Fruit fly (Drosophila melanogaster) whole organism, embryonic: ENCODE data around the gene CG14721.

Experiments
- Abd-B ChIP-seq: fragments of 200-800 bp; sonication (Bioruptor generic); optimal IDR thresholded peaks from 2 replicates; lab custom pipeline; 2018; ENCODE audit warnings: missing biosample characterization, mild to moderate bottlenecking, missing genetic modification characterization, moderate library complexity
- Adf1 ChIP-seq: fragments of 200-800 bp; sonication (Bioruptor generic); IDR thresholded peaks from 2 replicates; pipeline ENCODE4 v1.3.6; 2022; ENCODE audit warnings: missing biosample characterization, missing genetic modification characterization
- Antp ChIP-seq: fragments of 200-800 bp; sonication (Bioruptor generic); optimal IDR thresholded peaks from 3 replicates; lab custom pipeline; 2016; ENCODE audit warnings: missing biosample characterization, missing genetic modification characterization
- BtbVII ChIP-seq: fragments of 200-800 bp; sonication (Bioruptor generic); optimal IDR thresholded peaks from 3 replicates; lab custom pipeline; 2017; ENCODE audit warnings: missing biosample characterization, mild to moderate bottlenecking, missing genetic modification characterization
- CG10147 ChIP-seq: fragments of 200-800 bp; sonication (Bioruptor generic); optimal IDR thresholded peaks from 2 replicates; lab custom pipeline; 2019; ENCODE audit warnings: missing biosample characterization, mild to moderate bottlenecking, missing genetic modification characterization, moderate library complexity
- CG10267 ChIP-seq: fragments of 200-800 bp; sonication (Bioruptor generic); optimal IDR thresholded peaks from 2 replicates; lab custom pipeline; 2018; ENCODE audit warnings: missing biosample characterization, mild to moderate bottlenecking, missing genetic modification characterization, moderate library complexity
- CG10321 ChIP-seq: fragments of 200-800 bp; sonication (Bioruptor generic); IDR thresholded peaks from 2 replicates; pipeline ENCODE4 v1.3.6; 2022; ENCODE audit warnings: missing biosample characterization, missing genetic modification characterization
- CG10654 ChIP-seq: fragments of 200-800 bp; sonication (Bioruptor generic); optimal IDR thresholded peaks from 2 replicates; lab custom pipeline; 2016; ENCODE audit warnings: missing biosample characterization, missing genetic modification characterization
- CG11504 ChIP-seq: fragments of 200-800 bp; sonication (Bioruptor generic); optimal IDR thresholded peaks from 3 replicates; lab custom pipeline; 2019; ENCODE audit warnings: missing biosample characterization, mild to moderate bottlenecking, missing genetic modification characterization, moderate library complexity
- CG12299 ChIP-seq: fragments of 200-800 bp; sonication (Bioruptor generic); optimal IDR thresholded peaks from 2 replicates; lab custom pipeline; 2018; ENCODE audit warnings: missing biosample characterization, mild to moderate bottlenecking, missing genetic modification characterization
- CG13296 ChIP-seq: fragments of 200-800 bp; sonication (Bioruptor generic); optimal IDR thresholded peaks from 3 replicates; lab custom pipeline; 2018; ENCODE audit warnings: missing biosample characterization, mild to moderate bottlenecking, missing genetic modification characterization
- CG13624 ChIP-seq: fragments of 200-800 bp; sonication (Bioruptor generic); optimal IDR thresholded peaks from 2 replicates; lab custom pipeline; 2016; ENCODE audit warnings: missing biosample characterization, missing genetic modification characterization
- CG14860 ChIP-seq: fragments of 200-800 bp; sonication (Bioruptor generic); IDR thresholded peaks from 3 replicates; pipeline ENCODE4 v1.3.6; 2022; ENCODE audit warnings: missing biosample characterization, missing genetic modification characterization; ENCODE audit not compliant: partially characterized antibody
- CG15269 ChIP-seq: fragments of 200-800 bp; sonication (Bioruptor generic); optimal IDR thresholded peaks from 2 replicates; lab custom pipeline; 2018; ENCODE audit warnings: missing biosample characterization, mild to moderate bottlenecking, missing genetic modification characterization, moderate library complexity
- CG1603 ChIP-seq: fragments of 200-800 bp; sonication (Bioruptor generic); optimal IDR thresholded peaks from 2 replicates; lab custom pipeline; 2019; ENCODE audit warnings: missing biosample characterization, mild to moderate bottlenecking, missing genetic modification characterization, moderate library complexity
- CG17802 ChIP-seq: fragments of 200-800 bp; sonication (Bioruptor generic); optimal IDR thresholded peaks from 2 replicates; lab custom pipeline; 2018; ENCODE audit warnings: missing biosample characterization, mild to moderate bottlenecking, missing genetic modification characterization, moderate library complexity
- CG1832 ChIP-seq: fragments of 200-800 bp; sonication (Bioruptor generic); optimal IDR thresholded peaks from 2 replicates; lab custom pipeline; 2017; ENCODE audit warnings: missing biosample characterization, mild to moderate bottlenecking, missing genetic modification characterization, inconsistent platforms
- CG2129 ChIP-seq: fragments of 200-800 bp; sonication (Bioruptor generic); IDR thresholded peaks from 2 replicates; pipeline ENCODE4 v1.3.6; 2022; ENCODE audit warnings: missing biosample characterization, missing genetic modification characterization; ENCODE audit not compliant: partially characterized antibody
- CG30431 ChIP-seq: fragments of 200-800 bp; sonication (Bioruptor generic); optimal IDR thresholded peaks from 2 replicates; lab custom pipeline; 2017; ENCODE audit warnings: missing biosample characterization, missing genetic modification characterization
- CG32772 ChIP-seq: fragments of 200-800 bp; sonication (Bioruptor generic); IDR thresholded peaks from 2 replicates; pipeline ENCODE4 v1.3.6; 2022; ENCODE audit warnings: missing biosample characterization, missing genetic modification characterization
- CG33557 ChIP-seq: fragments of 200-800 bp; sonication (Bioruptor generic); optimal IDR thresholded peaks from 2 replicates; lab custom pipeline; 2019; ENCODE audit warnings: missing biosample characterization, mild to moderate bottlenecking, missing genetic modification characterization, moderate library complexity
- CG34224 ChIP-seq: fragments of 200-800 bp; sonication (Bioruptor generic); IDR thresholded peaks from 3 replicates; pipeline ENCODE4 v1.3.6; 2022; ENCODE audit warnings: missing biosample characterization, missing genetic modification characterization; ENCODE audit not compliant: partially characterized antibody
- CG4854 ChIP-seq: fragments of 200-800 bp; sonication (Bioruptor generic); optimal IDR thresholded peaks from 2 replicates; lab custom pipeline; 2016; ENCODE audit warnings: missing biosample characterization, missing genetic modification characterization, inconsistent platforms
- CG5245 ChIP-seq: fragments of 200-800 bp; sonication (Bioruptor generic); optimal IDR thresholded peaks from 3 replicates; lab custom pipeline; 2016; ENCODE audit warnings: missing biosample characterization, missing genetic modification characterization
- CG7271 ChIP-seq: fragments of 200-800 bp; sonication (Bioruptor generic); optimal IDR thresholded peaks from 2 replicates; lab custom pipeline; 2018; ENCODE audit warnings: missing biosample characterization, mild to moderate bottlenecking, missing genetic modification characterization, moderate library complexity
- Camta ChIP-seq: fragments of 200-800 bp; sonication (Bioruptor generic); optimal IDR thresholded peaks from 2 replicates; lab custom pipeline; 2016; ENCODE audit warnings: missing biosample characterization, missing genetic modification characterization
- Dek ChIP-seq: fragments of 200-800 bp; sonication (Bioruptor generic); optimal IDR thresholded peaks from 3 replicates; lab custom pipeline; 2019; ENCODE audit warnings: missing biosample characterization, mild to moderate bottlenecking, missing genetic modification characterization, moderate library complexity
- Dip3 ChIP-seq: fragments of 200-800 bp; sonication (Bioruptor generic); optimal IDR thresholded peaks from 3 replicates; lab custom pipeline; 2016; ENCODE audit warnings: missing biosample characterization, missing genetic modification characterization
- Ets97D ChIP-seq: fragments of 200-800 bp; sonication (Bioruptor generic); optimal IDR thresholded peaks from 3 replicates; lab custom pipeline; 2016; ENCODE audit warnings: missing biosample characterization, missing genetic modification characterization
- Nf-YB ChIP-seq: fragments of 200-800 bp; sonication (Bioruptor generic); optimal IDR thresholded peaks from 3 replicates; lab custom pipeline; 2019; ENCODE audit warnings: missing biosample characterization, mild to moderate bottlenecking, missing genetic modification characterization, moderate library complexity
- Oaz ChIP-seq: fragments of 200-800 bp; sonication (Bioruptor generic); IDR thresholded peaks from 2 replicates; pipeline ENCODE4 v1.3.6; 2022; ENCODE audit warnings: missing biosample characterization, missing genetic modification characterization
- Rx ChIP-seq: fragments of 200-800 bp; sonication (Bioruptor generic); IDR thresholded peaks from 2 replicates; pipeline ENCODE4 v1.3.6; 2022; ENCODE audit warnings: missing biosample characterization, missing genetic modification characterization
- TFAM ChIP-seq: fragments of 200-800 bp; sonication (Bioruptor generic); optimal IDR thresholded peaks from 2 replicates; lab custom pipeline; 2017; ENCODE audit warnings: missing biosample characterization, missing genetic modification characterization, inconsistent platforms
- ara ChIP-seq: fragments of 200-800 bp; sonication (Bioruptor generic); IDR thresholded peaks from 2 replicates; pipeline ENCODE4 v1.3.6; 2022; ENCODE audit warnings: missing biosample characterization, missing genetic modification characterization
- chinmo ChIP-seq: fragments of 200-800 bp; sonication (Bioruptor generic); IDR thresholded peaks from 4 replicates; pipeline ENCODE4 v1.3.6; 2022; ENCODE audit warnings: missing biosample characterization, missing genetic modification characterization; ENCODE audit not compliant: partially characterized antibody
- ci ChIP-seq: fragments of 200-800 bp; sonication (Bioruptor generic); IDR thresholded peaks from 3 replicates; pipeline ENCODE4 v1.3.6; 2022; ENCODE audit warnings: missing biosample characterization, missing genetic modification characterization
- danr ChIP-seq: fragments of 200-800 bp; sonication (Bioruptor generic); IDR thresholded peaks from 2 replicates; pipeline ENCODE4 v1.3.6; 2022; ENCODE audit warnings: missing biosample characterization, missing genetic modification characterization
- ems ChIP-seq: fragments of 200-800 bp; sonication (Bioruptor generic); optimal IDR thresholded peaks from 3 replicates; lab custom pipeline; 2016; ENCODE audit warnings: missing biosample characterization, missing genetic modification characterization
- fu2 ChIP-seq: fragments of 200-800 bp; sonication (Bioruptor generic); optimal IDR thresholded peaks from 2 replicates; lab custom pipeline; 2016; ENCODE audit warnings: missing biosample characterization, missing genetic modification characterization
- her ChIP-seq: fragments of 200-800 bp; sonication (Bioruptor generic); optimal IDR thresholded peaks from 2 replicates; lab custom pipeline; 2016; ENCODE audit warnings: missing biosample characterization, missing genetic modification characterization
- insv ChIP-seq, 2 experiments: fragments of 200-800 bp; sonication (Bioruptor generic); optimal IDR thresholded peaks; 3 replicates each; lab custom pipeline; 2016 to 2018; ENCODE audit warnings: missing biosample characterization in 2 of 2, missing genetic modification characterization in 2 of 2
- mirr ChIP-seq: fragments of 200-800 bp; sonication (Bioruptor generic); optimal IDR thresholded peaks from 3 replicates; lab custom pipeline; 2018; ENCODE audit warnings: missing biosample characterization, mild to moderate bottlenecking, missing genetic modification characterization
- nmo ChIP-seq: fragments of 200-800 bp; sonication (Bioruptor generic); optimal IDR thresholded peaks from 2 replicates; lab custom pipeline; 2018; ENCODE audit warnings: missing biosample characterization, mild to moderate bottlenecking, missing genetic modification characterization, moderate library complexity
- pros ChIP-seq: fragments of 200-800 bp; sonication (Bioruptor generic); optimal IDR thresholded peaks from 3 replicates; lab custom pipeline; 2019; ENCODE audit warnings: missing biosample characterization, mild to moderate bottlenecking, missing genetic modification characterization, moderate library complexity
- psq ChIP-seq: fragments of 200-800 bp; sonication (Bioruptor generic); optimal IDR thresholded peaks from 2 replicates; lab custom pipeline; 2017; ENCODE audit warnings: missing biosample characterization, missing genetic modification characterization
- sens-2 ChIP-seq: fragments of 200-800 bp; sonication (Bioruptor generic); IDR thresholded peaks from 2 replicates; pipeline ENCODE4 v1.3.6; 2022; ENCODE audit warnings: missing biosample characterization, missing genetic modification characterization
- trh ChIP-seq: fragments of 200-800 bp; sonication (Bioruptor generic); optimal IDR thresholded peaks from 2 replicates; lab custom pipeline; 2016; ENCODE audit warnings: missing biosample characterization, missing genetic modification characterization
- unpg ChIP-seq: fragments of 200-800 bp; sonication (Bioruptor generic); optimal IDR thresholded peaks from 3 replicates; lab custom pipeline; 2018; ENCODE audit warnings: missing biosample characterization, mild to moderate bottlenecking, missing genetic modification characterization, moderate library complexity
- yki ChIP-seq: fragments of >200 bp; optimal IDR thresholded peaks from 3 replicates; lab custom pipeline; 2018

The CG14721 gene

DNA sequence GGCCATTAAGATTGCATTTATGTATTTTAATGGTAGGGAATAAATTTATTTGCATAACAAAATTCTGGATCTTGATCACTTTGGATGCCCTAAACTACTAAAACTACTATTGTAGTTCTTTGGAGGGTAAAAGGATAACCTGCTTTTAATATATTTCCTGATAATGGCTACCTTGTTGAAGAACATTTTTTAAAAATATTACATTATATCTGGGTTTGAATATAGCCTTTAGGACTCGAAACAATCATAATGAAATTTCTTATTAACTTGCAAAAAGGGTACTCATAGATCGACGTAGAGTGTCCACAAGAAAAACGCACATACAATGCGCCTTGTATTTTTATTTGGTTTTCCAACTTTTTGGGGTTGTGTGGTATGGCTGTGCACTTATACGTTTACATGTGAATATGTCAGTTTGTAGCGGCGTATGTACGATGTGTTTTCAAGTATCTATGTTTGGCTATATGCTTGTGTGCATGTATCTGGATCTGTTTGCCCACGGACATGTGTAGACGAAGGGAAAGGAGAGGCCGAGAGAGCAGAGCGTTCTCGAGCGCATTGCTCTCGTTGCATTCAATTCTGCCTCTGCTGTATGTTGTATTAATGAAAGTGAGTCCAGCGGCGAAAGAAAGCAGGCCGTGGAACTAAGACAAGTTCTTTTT, 44.2 kb downstream of the CG14721 start (continued):
- TF ChIP-seq CG15269 (peak; percentile 47), CG4854 (GFP tag; lab: Kevin White, UChicago) (peak; percentile 53), CG34224 (no peak), CG13624 (GFP tag; lab: Kevin White, UChicago) (no peak), Camta (GFP tag; lab: Kevin White, UChicago) (peak; percentile 68), Rx (GFP tag; lab: Robert Waterston, UW) (peak; percentile 32; the same call in 1 of the 2 replicates), Oaz (GFP tag; lab: Robert Waterston, UW) (no peak), CG17802 (tag; lab: Kevin White, UChicago) (peak; percentile 44), trh (GFP tag; lab: Kevin White, UChicago) (peak; percentile 24), ci (peak; percentile 70; the same call in 1 of the 3 replicates), CG32772 (0 out of 2 replicates have a peak, but pooled peaks have one; percentile 19), CG1603 (tag; lab: Kevin White, UChicago) (peak; percentile 64), CG5245 (GFP tag; lab: Kevin White, UChicago) (peak; percentile 50), Nf-YB (GFP tag; lab: Kevin White, UChicago) (peak; percentile 66), CG12299 (peak; percentile 4), unpg (peak; percentile 74), CG11504 (tag; lab: Kevin White, UChicago) (peak; percentile 79), Dek (peak; percentile 42), fu2 (GFP tag; lab: Kevin White, UChicago) (no peak), CG14860 (GFP tag; lab: Robert Waterston, UW) (no peak), CG13296 (GFP tag; lab: Kevin White, UChicago) (no peak), CG10147 (peak; percentile 39), CG10654 (GFP tag; lab: Kevin White, UChicago) (peak; percentile 64), ara (peak; percentile 70), CG1832 (GFP tag; lab: Kevin White, UChicago) (no peak), mirr (GFP tag; lab: Kevin White, UChicago) (no peak), ems (GFP tag; lab: Kevin White, UChicago) (peak; percentile 16), pros (GFP tag; lab: Kevin White, UChicago) (peak; percentile 65), yki (lab: Kevin White, UChicago) (peak; percentile 53), Ets97D (GFP tag; lab: Kevin White, UChicago) (peak; percentile 3), CG33557 (GFP tag; lab: Kevin White, UChicago) (peak; percentile 78), psq (GFP tag; lab: Kevin White, UChicago) (no peak), CG10321 (GFP tag; lab: Robert Waterston, UW) (no peak), nmo (GFP tag; lab: Kevin White, UChicago) (peak; percentile 95), CG2129 (GFP tag; lab: Robert Waterston, UW) (no peak), CG10267 (tag; lab: Kevin White, UChicago) (peak; percentile 80), CG7271 (no peak), CG30431 (peak; percentile 86), chinmo (GFP tag; lab: Robert Waterston, UW) (0 out of 4 replicates have a peak, but pooled peaks have one; percentile 22), BtbVII (GFP tag; lab: Kevin White, UChicago) (peak; percentile 49), Abd-B (GFP tag; lab: Kevin White, UChicago) (peak; percentile 81), Adf1 (GFP tag; lab: Robert Waterston, UW) (no peak), insv (GFP tag; optimal IDR thresholded peaks at IDR 0.05; lab: Kevin White, UChicago) (no peak), Antp (GFP tag; lab: Kevin White, UChicago) (peak; percentile 37), TFAM (no peak), sens-2 (GFP tag; lab: Robert Waterston, UW) (0 out of 2 replicates have a peak, but pooled peaks have one; percentile 32), Dip3 (GFP tag; lab: Kevin White, UChicago) (no peak), danr (no peak), her (GFP tag; lab: Kevin White, UChicago) (no peak)
